Worm (Caenorhabditis elegans) whole organism, young adult: ENCODE data around the gene attf-5.

Experiments
- C17E4.6 ChIP-seq: fragments of 200-800 bp; sonication (Bioruptor generic); IDR thresholded peaks from 2 replicates; pipeline ENCODE4 v1.3.6; 2022; ENCODE audit warnings: missing genetic modification reagents, missing genetic modification characterization, missing compliant biosample characterization
- F23B12.7 ChIP-seq: sonication (generic microtip); optimal IDR thresholded peaks from 2 replicates; lab custom pipeline; 2017; ENCODE audit warnings: missing genetic modification characterization, mild to moderate bottlenecking, missing compliant biosample characterization, antibody characterized with exemption, moderate library complexity; ENCODE audit not compliant: insufficient read depth
- F39B2.1 ChIP-seq: fragments of 200-800 bp; sonication (Bioruptor generic); IDR thresholded peaks from 2 replicates; pipeline ENCODE4 v1.3.6; 2022; ENCODE audit warnings: missing genetic modification reagents, missing genetic modification characterization, missing compliant biosample characterization
- F49E8.2 ChIP-seq: sonication (generic microtip); optimal IDR thresholded peaks from 3 replicates; lab custom pipeline; 2017; ENCODE audit warnings: missing genetic modification characterization, mild to moderate bottlenecking, missing compliant biosample characterization, antibody characterized with exemption, moderate library complexity; ENCODE audit not compliant: insufficient read depth
- Y53G8AR.9 ChIP-seq: fragments of 200-800 bp; sonication (Bioruptor generic); conservative IDR thresholded peaks from 2 replicates; pipeline ENCODE4 v1.3.6; 2022; ENCODE audit warnings: missing genetic modification reagents, missing genetic modification characterization, missing compliant biosample characterization
- Y56A3A.18 ChIP-seq: fragments of 200-800 bp; sonication (Bioruptor generic); IDR thresholded peaks from 2 replicates; pipeline ENCODE4 v1.3.6; 2022; ENCODE audit warnings: missing genetic modification reagents, missing genetic modification characterization, missing compliant biosample characterization
- Y79H2A.3 ChIP-seq: fragments of 200-800 bp; sonication (Bioruptor generic); conservative IDR thresholded peaks from 2 replicates; pipeline ENCODE4 v1.3.6; 2022; ENCODE audit warnings: missing genetic modification reagents, missing genetic modification characterization, missing compliant biosample characterization
- ama-1 ChIP-seq, 3 experiments: fragments of 150-350 bp in 1 of 3; sonication (generic microtip) in 2 of 3; optimal IDR thresholded peaks; 2 replicates each; lab custom pipeline; 2014 to 2018; ENCODE audit warnings: missing biosample characterization in 2 of 3, missing genetic modification characterization in 2 of 3, missing genetic modification reagents in 2 of 3
- ceh-100 ChIP-seq: fragments of 200-800 bp; sonication (Bioruptor generic); IDR thresholded peaks from 2 replicates; pipeline ENCODE4 v1.3.6; 2022; ENCODE audit warnings: missing genetic modification reagents, missing genetic modification characterization, missing compliant biosample characterization
- egl-18 ChIP-seq: fragments of 200-800 bp; sonication (Bioruptor generic); IDR thresholded peaks from 2 replicates; pipeline ENCODE4 v1.3.6; 2022; ENCODE audit warnings: missing genetic modification reagents, missing genetic modification characterization, missing compliant biosample characterization
- egrh-3 ChIP-seq: fragments of 200-800 bp; sonication (Bioruptor generic); IDR thresholded peaks from 2 replicates; pipeline ENCODE4 v1.3.6; 2022; ENCODE audit warnings: missing genetic modification reagents, missing genetic modification characterization, missing compliant biosample characterization
- fkh-3 ChIP-seq: sonication (generic microtip); optimal IDR thresholded peaks from 2 replicates; lab custom pipeline; 2016; ENCODE audit warnings: mild to moderate bottlenecking, missing genetic modification characterization, missing compliant biosample characterization
- gei-17 ChIP-seq: fragments of 200-800 bp; sonication (Bioruptor generic); optimal IDR thresholded peaks from 2 replicates; lab custom pipeline; 2018; ENCODE audit warnings: mild to moderate bottlenecking, missing genetic modification characterization, missing compliant biosample characterization
- him-1 ChIP-seq: sonication (generic microtip); optimal IDR thresholded peaks from 2 replicates; lab custom pipeline; 2016; ENCODE audit warnings: missing genotype, missing genetic modification reagents, missing genetic modification characterization, missing compliant biosample characterization
- hmg-1.2 ChIP-seq: fragments of 200-800 bp; sonication (Bioruptor generic); IDR thresholded peaks from 2 replicates; pipeline ENCODE4 v1.3.6; 2022; ENCODE audit warnings: missing genetic modification reagents, missing genetic modification characterization, missing compliant biosample characterization
- hrde-1 ChIP-seq: sonication (generic microtip); optimal IDR thresholded peaks from 2 replicates; lab custom pipeline; 2016; ENCODE audit warnings: missing genetic modification characterization, mild to moderate bottlenecking, missing compliant biosample characterization, moderate library complexity, missing genotype, missing genetic modification reagents, borderline replicate concordance
- lin-54 ChIP-seq: fragments of 200-800 bp; sonication (Bioruptor generic); optimal IDR thresholded peaks from 2 replicates; lab custom pipeline; 2018; ENCODE audit warnings: mild to moderate bottlenecking, missing genetic modification characterization, missing compliant biosample characterization
- lsl-1 ChIP-seq: fragments of 200-800 bp; sonication (Bioruptor generic); optimal IDR thresholded peaks from 2 replicates; lab custom pipeline; 2018; ENCODE audit warnings: mild to moderate bottlenecking, missing genetic modification characterization, moderate library complexity, missing compliant biosample characterization
- lsy-27 ChIP-seq: sonication (generic microtip); optimal IDR thresholded peaks from 2 replicates; lab custom pipeline; 2017; ENCODE audit warnings: missing genetic modification characterization, mild to moderate bottlenecking, missing compliant biosample characterization, antibody characterized with exemption, missing genotype, borderline replicate concordance; ENCODE audit not compliant: insufficient read depth
- madf-3 ChIP-seq: fragments of 200-800 bp; sonication (Bioruptor generic); IDR thresholded peaks from 2 replicates; pipeline ENCODE4 v1.3.6; 2022; ENCODE audit warnings: missing genetic modification reagents, missing genetic modification characterization, missing compliant biosample characterization
- madf-8 ChIP-seq: fragments of 200-800 bp; sonication (Bioruptor generic); conservative IDR thresholded peaks from 2 replicates; pipeline ENCODE4 v1.3.6; 2022; ENCODE audit warnings: missing genetic modification reagents, missing genetic modification characterization, missing compliant biosample characterization
- mes-4 ChIP-seq: sonication (generic microtip); optimal IDR thresholded peaks from 2 replicates; lab custom pipeline; 2016; ENCODE audit warnings: missing genotype, missing genetic modification characterization, missing compliant biosample characterization
- nfya-1 ChIP-seq: sonication (generic microtip); optimal IDR thresholded peaks from 2 replicates; lab custom pipeline; 2017; ENCODE audit warnings: antibody characterized with exemption, missing compliant biosample characterization, missing genetic modification characterization, borderline replicate concordance; ENCODE audit not compliant: insufficient read depth
- pbrm-1 ChIP-seq: fragments of 200-800 bp; sonication (Bioruptor generic); IDR thresholded peaks from 2 replicates; pipeline ENCODE4 v1.3.6; 2022; ENCODE audit warnings: missing genetic modification reagents, missing genetic modification characterization, missing compliant biosample characterization
- rcor-1 ChIP-seq: fragments of 200-800 bp; sonication (Bioruptor generic); IDR thresholded peaks from 2 replicates; pipeline ENCODE4 v1.3.6; 2022; ENCODE audit warnings: missing genetic modification reagents, missing genetic modification characterization, missing compliant biosample characterization
- rec-8 ChIP-seq, 2 experiments: sonication (generic microtip); optimal IDR thresholded peaks; 2 replicates each; lab custom pipeline; 2016; ENCODE audit warnings: mild to moderate bottlenecking in 2 of 2, missing genetic modification characterization in 2 of 2, missing genetic modification reagents in 2 of 2, missing genotype in 2 of 2, missing biosample characterization in 1 of 2, missing compliant biosample characterization in 1 of 2, moderate library complexity in 1 of 2
- repo-1 ChIP-seq: sonication (generic microtip); optimal IDR thresholded peaks from 2 replicates; lab custom pipeline; 2017; ENCODE audit warnings: mild to moderate bottlenecking, missing genetic modification characterization, missing compliant biosample characterization
- snpc-1.1 ChIP-seq: sonication (generic microtip); optimal IDR thresholded peaks from 2 replicates; lab custom pipeline; 2017; ENCODE audit warnings: missing genetic modification characterization, mild to moderate bottlenecking, missing compliant biosample characterization, antibody characterized with exemption, moderate library complexity, missing genotype, missing genetic modification reagents; ENCODE audit not compliant: insufficient read depth
- zfh-2 ChIP-seq: fragments of 200-800 bp; sonication (Bioruptor generic); conservative IDR thresholded peaks from 2 replicates; pipeline ENCODE4 v1.3.6; 2022; ENCODE audit warnings: missing genetic modification reagents, missing genetic modification characterization, missing compliant biosample characterization
- zim-3 ChIP-seq: sonication (generic microtip); optimal IDR thresholded peaks from 2 replicates; lab custom pipeline; 2017; ENCODE audit warnings: mild to moderate bottlenecking, missing genetic modification characterization, moderate library complexity, missing compliant biosample characterization
- ztf-18 ChIP-seq: sonication (generic microtip); optimal IDR thresholded peaks from 2 replicates; lab custom pipeline; 2016; ENCODE audit warnings: missing genotype, mild to moderate bottlenecking, missing genetic modification characterization, missing compliant biosample characterization

The attf-5 gene

ce11 chrX:844649-845048, 56.5 kb downstream of the attf-5 start:
- TF ChIP-seq him-1 (tag; lab: Kevin White, UChicago) (no peak), Y79H2A.3 (GFP tag; lab: Robert Waterston, UW) (no peak), ceh-100 (no peak), madf-3 (0 out of 2 replicates have a peak, but pooled peaks have one; percentile 42), egl-18 (GFP tag; lab: Robert Waterston, UW) (no peak), hmg-1.2 (GFP tag; lab: Robert Waterston, UW) (no peak), fkh-3 (tag; lab: Kevin White, UChicago) (no peak), C17E4.6 (GFP tag; lab: Robert Waterston, UW) (no peak), Y56A3A.18 (GFP tag; lab: Robert Waterston, UW) (no peak), rcor-1 (peak; percentile 16; the same call in 1 of the 2 replicates), zfh-2 (peak; percentile 94), rec-8 (tag; optimal IDR thresholded peaks at IDR 0.05; lab: Kevin White, UChicago) (no peak), snpc-1.1 (tag; lab: Kevin White, UChicago) (no peak), F49E8.2 (no peak), Y53G8AR.9 (no peak), lin-54 (GFP tag; lab: Kevin White, UChicago) (no peak), egrh-3 (GFP tag; lab: Robert Waterston, UW) (peak; percentile 14; the same call in 1 of the 2 replicates), lsl-1 (GFP tag; lab: Kevin White, UChicago) (no peak), lsy-27 (tag; lab: Kevin White, UChicago) (no peak), gei-17 (GFP tag; lab: Kevin White, UChicago) (no peak), zim-3 (tag; lab: Kevin White, UChicago) (no peak)

- TF ChIP-seq ztf-18: no peak
- no peak for TF ChIP-seq F39B2.1
- no peak for TF ChIP-seq Y56A3A.18 (GFP tag; lab: Robert Waterston, UW)
- no peak for TF ChIP-seq pbrm-1 (GFP tag; lab: Robert Waterston, UW)
- TF ChIP-seq nfya-1 (tag; lab: Kevin White, UChicago): no peak
- TF ChIP-seq hrde-1 (tag; lab: Kevin White, UChicago): no peak
- TF ChIP-seq repo-1 (tag; lab: Kevin White, UChicago): no peak
- TF ChIP-seq him-1 (tag; lab: Kevin White, UChicago): no peak
- TF ChIP-seq F23B12.7 (tag; lab: Kevin White, UChicago): no peak
- no peak for TF ChIP-seq mes-4 (tag; lab: Kevin White, UChicago)
- no peak for TF ChIP-seq ama-1 (optimal IDR thresholded peaks at IDR 0.05; lab: Kevin White, UChicago)
- no peak for TF ChIP-seq ama-1 (GFP tag; optimal IDR thresholded peaks at IDR 0.05; lab: Kevin White, UChicago)
- no peak for TF ChIP-seq madf-8 (GFP tag; lab: Robert Waterston, UW)
Observed at ce11 chrX:845443-845842, 57.3 kb downstream of the attf-5 start.
